Worm (Caenorhabditis elegans) whole organism, L1 larva: Measurements from ENCODE around the gene vha-19.

Experiments
- aha-1 ChIP-seq: fragments of 150-350 bp; optimal IDR thresholded peaks from 2 replicates; lab custom pipeline; 2014; ENCODE audit warnings: missing biosample characterization, missing genetic modification characterization
- ama-1 ChIP-seq: fragments of 150-350 bp; optimal IDR thresholded peaks from 2 replicates; lab custom pipeline; 2014
- ces-1 ChIP-seq: fragments of 150-350 bp; optimal IDR thresholded peaks from 2 replicates; lab custom pipeline; 2014; ENCODE audit warnings: missing biosample characterization, missing genetic modification reagents, missing genetic modification characterization
- dsc-1 ChIP-seq: sonication (generic microtip); optimal IDR thresholded peaks from 2 replicates; lab custom pipeline; 2016; ENCODE audit warnings: mild to moderate bottlenecking, missing genetic modification characterization, missing compliant biosample characterization
- hlh-17 ChIP-seq: fragments of 200-800 bp; sonication (Bioruptor generic); optimal IDR thresholded peaks from 2 replicates; lab custom pipeline; 2018; ENCODE audit warnings: missing genetic modification characterization, mild to moderate bottlenecking, missing compliant biosample characterization, moderate library complexity, borderline replicate concordance
- lsy-2 ChIP-seq, 2 experiments: fragments of 150-350 bp; optimal IDR thresholded peaks; 2 replicates each; lab custom pipeline; 2014; ENCODE audit warnings: missing biosample characterization in 2 of 2, missing genetic modification characterization in 2 of 2
- mdl-1 ChIP-seq, 2 experiments: fragments of 150-350 bp; optimal IDR thresholded peaks; 2 replicates each; lab custom pipeline; 2014 to 2017; ENCODE audit warnings: missing biosample characterization in 2 of 2, missing genetic modification characterization in 2 of 2, inconsistent platforms in 1 of 2
- mep-1 ChIP-seq: fragments of 150-350 bp; optimal IDR thresholded peaks from 2 replicates; lab custom pipeline; 2014; ENCODE audit warnings: missing biosample characterization, missing genetic modification characterization
- nhr-237 ChIP-seq: fragments of 150-350 bp; optimal IDR thresholded peaks from 2 replicates; lab custom pipeline; 2014; ENCODE audit warnings: missing biosample characterization, missing genetic modification characterization
- rnt-1 ChIP-seq: sonication (generic microtip); optimal IDR thresholded peaks from 2 replicates; lab custom pipeline; 2016; ENCODE audit warnings: mild to moderate bottlenecking, missing genetic modification characterization, moderate library complexity, missing compliant biosample characterization
- snpc-4 ChIP-seq: fragments of 150-350 bp; optimal IDR thresholded peaks from 2 replicates; lab custom pipeline; 2014; ENCODE audit warnings: missing biosample characterization, missing genetic modification characterization
- sox-4 ChIP-seq: sonication (generic microtip); optimal IDR thresholded peaks from 2 replicates; lab custom pipeline; 2016; ENCODE audit warnings: missing genetic modification characterization, missing compliant biosample characterization
- zag-1 ChIP-seq: fragments of 150-350 bp; optimal IDR thresholded peaks from 2 replicates; lab custom pipeline; 2014; ENCODE audit warnings: missing biosample characterization, missing genetic modification characterization
- ztf-4 ChIP-seq: fragments of 150-350 bp; optimal IDR thresholded peaks from 2 replicates; lab custom pipeline; 2014; ENCODE audit warnings: missing biosample characterization, missing genetic modification characterization

DNA sequence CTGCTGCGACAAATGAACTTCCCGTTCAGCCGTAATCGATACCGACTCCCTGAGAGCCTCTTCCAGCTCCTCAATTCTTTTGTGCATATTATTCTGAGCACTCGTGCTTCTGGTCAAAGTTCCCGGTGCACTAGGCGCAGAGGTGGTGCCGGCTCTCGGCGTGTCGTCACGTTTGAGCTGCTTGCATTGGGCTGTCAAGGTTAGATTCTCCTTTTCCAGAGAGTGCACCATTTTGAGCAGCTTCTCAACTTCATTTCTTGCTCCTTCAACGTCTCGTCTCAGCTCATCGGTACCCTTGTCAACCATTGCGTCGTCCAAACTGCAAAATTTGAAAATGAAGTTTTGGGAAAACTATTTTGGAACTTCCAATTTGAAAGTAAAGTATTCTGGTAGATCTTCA, 23.5 kb upstream of the vha-19 start:
- TF ChIP-seq mep-1 (tag; lab: Kevin White, UChicago) (no peak), lsy-2 (tag; optimal IDR thresholded peaks at IDR 0.05; lab: Kevin White, UChicago) (no peak), rnt-1 (no peak), nhr-237 (no peak), ama-1 (no peak), zag-1 (tag; lab: Kevin White, UChicago) (no peak), mdl-1 (tag; optimal IDR thresholded peaks at IDR 0.05; lab: Kevin White, UChicago) (no peak), sox-4 (tag; lab: Kevin White, UChicago) (no peak), aha-1 (tag; lab: Kevin White, UChicago) (no peak), hlh-17 (no peak), ztf-4 (tag; lab: Kevin White, UChicago) (no peak), snpc-4 (tag; lab: Kevin White, UChicago) (no peak), dsc-1 (no peak), ces-1 (GFP tag; lab: Kevin White, UChicago) (no peak)
